Worm (Caenorhabditis elegans): ENCODE data around the gene T06A10.2.

DNA sequence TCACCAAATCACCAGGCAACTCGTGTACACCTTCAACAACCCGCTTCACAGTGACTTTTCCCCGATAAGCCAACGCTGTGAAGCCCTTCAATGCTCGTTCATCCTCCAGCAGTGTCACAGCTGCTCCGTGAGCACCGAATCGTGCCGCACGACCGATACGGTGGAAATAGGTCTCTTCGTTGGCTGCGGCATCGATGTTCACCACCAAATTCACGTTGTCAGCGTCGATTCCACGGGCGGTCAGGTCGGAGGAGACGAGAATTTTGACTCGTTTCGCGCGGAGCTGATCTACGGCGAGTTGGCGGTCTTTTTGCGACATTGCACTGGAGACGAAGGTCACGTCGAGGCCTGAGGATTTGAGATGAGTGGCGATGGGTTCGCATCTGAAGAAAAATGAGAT, 34.7 kb upstream of the T06A10.2 start:
- TF ChIP-seq lsy-2 (tag; optimal IDR thresholded peaks at IDR 0.05) (no peak), nhr-28 (tag; optimal IDR thresholded peaks at IDR 0.05) (no peak), lin-13 (tag; optimal IDR thresholded peaks at IDR 0.05) (no peak), sem-2 (GFP tag; optimal IDR thresholded peaks at IDR 0.05) (no peak), nhr-76 (tag; optimal IDR thresholded peaks at IDR 0.05) (no peak), nhr-12 (tag; optimal IDR thresholded peaks at IDR 0.05) (no peak), lin-32 (GFP tag; optimal IDR thresholded peaks at IDR 0.05) (no peak), nhr-2 (tag; optimal IDR thresholded peaks at IDR 0.05) (no peak), pha-4 (tag; optimal IDR thresholded peaks at IDR 0.05) (no peak)
